Fruit fly (Drosophila melanogaster): Measurements from ENCODE around the gene CG15641.

dm6 chrX:15483010-15483802 is 15.5 kb downstream of the CG15641 start:
- TF ChIP-seq dsf (GFP tag; optimal IDR thresholded peaks at IDR 0.05; ENCODE audit: borderline replicate concordance) = no peak
- TF ChIP-seq Abd-B (GFP tag; optimal IDR thresholded peaks at IDR 0.05) = no peak
